Worm (Caenorhabditis elegans): ENCODE measurements around the gene sma-9.

sma-9 gene

DNA sequence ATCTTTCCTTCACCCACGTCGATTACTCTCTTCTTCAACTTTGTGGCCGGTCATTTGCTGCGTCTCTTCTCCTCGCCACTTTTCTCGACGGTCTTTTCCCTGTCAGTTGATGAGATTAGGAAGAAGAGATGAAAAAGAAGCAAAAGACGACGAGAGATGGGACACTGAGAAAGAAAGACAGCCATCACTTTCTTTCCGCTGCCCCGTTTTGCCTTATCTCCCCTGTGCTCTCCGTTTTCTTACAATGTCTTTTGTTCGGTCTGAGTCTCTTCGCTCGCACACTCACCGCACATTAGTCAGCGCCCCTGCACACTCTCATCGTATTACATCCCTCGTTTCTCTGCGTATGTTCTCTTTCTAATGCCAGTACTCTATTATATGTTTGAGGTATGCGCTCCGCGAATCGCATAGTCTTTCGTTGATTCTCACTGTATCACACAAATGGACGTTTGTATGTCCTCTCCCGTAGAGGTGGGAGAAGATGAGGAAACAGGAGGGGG is 2.9 kb upstream of the sma-9 start (continued):
- TF ChIP-seq mes-4 (tag; optimal IDR thresholded peaks at IDR 0.05) (no peak), attf-3 (GFP tag; conservative IDR thresholded peaks at IDR 0.05) (0 out of 2 replicates have a peak, but pooled peaks have one; percentile 22), F57A8.1 (GFP tag; optimal IDR thresholded peaks at IDR 0.05) (no peak), ceh-100 (GFP tag; IDR thresholded peaks at IDR 0.05) (no peak), egl-18 (GFP tag; IDR thresholded peaks at IDR 0.05) (no peak), madf-6 (GFP tag; IDR thresholded peaks at IDR 0.05) (no peak), T07F8.4 (tag; optimal IDR thresholded peaks at IDR 0.05) (peak; percentile 20), dox-1 (GFP tag; IDR thresholded peaks at IDR 0.05) (peak; percentile 89; the same call in 1 of the 2 replicates), lir-1 (GFP tag; conservative IDR thresholded peaks at IDR 0.05) (0 out of 2 replicates have a peak, but pooled peaks have one; percentile 35), tbx-9 (tag; optimal IDR thresholded peaks at IDR 0.05; ENCODE audit: borderline replicate concordance) (no peak), atf-7 (tag; optimal IDR thresholded peaks at IDR 0.05) (peak; percentile 91), nhr-27 (tag; optimal IDR thresholded peaks at IDR 0.05) (no peak), Y56A3A.18 (GFP tag; IDR thresholded peaks at IDR 0.05) (0 out of 2 replicates have a peak, but pooled peaks have one; percentile 37), mel-28 (tag; optimal IDR thresholded peaks at IDR 0.05; ENCODE audit: borderline replicate concordance) (no peak), ztf-3 (GFP tag; optimal IDR thresholded peaks at IDR 0.05) (peak; percentile 6), him-1 (tag; optimal IDR thresholded peaks at IDR 0.05) (no peak), nhr-179 (tag; optimal IDR thresholded peaks at IDR 0.05) (no peak), tbp1 (GFP tag; optimal IDR thresholded peaks at IDR 0.05) (peak; percentile 62), snpc-3.4 (tag; optimal IDR thresholded peaks at IDR 0.05) (peak; percentile 39), hlh-12 (tag; optimal IDR thresholded peaks at IDR 0.05) (no peak), ceh-58 (GFP tag; IDR thresholded peaks at IDR 0.05) (no peak), hsf-1 (GFP tag; IDR thresholded peaks at IDR 0.05) (no peak), egl-44 (GFP tag; IDR thresholded peaks at IDR 0.05) (peak; percentile 91), attf-6 (GFP tag; IDR thresholded peaks at IDR 0.05) (no peak), T26A5.8 (tag; optimal IDR thresholded peaks at IDR 0.05) (no peak), ztf-18 (tag; optimal IDR thresholded peaks at IDR 0.05) (peak; percentile 40), ama-1 (optimal IDR thresholded peaks at IDR 0.05) (no peak), ama-1 (GFP tag; optimal IDR thresholded peaks at IDR 0.05) (no peak), F23B12.7 (tag; optimal IDR thresholded peaks at IDR 0.05; ENCODE audit: insufficient read depth) (no peak), ztf-25 (GFP tag; IDR thresholded peaks at IDR 0.05) (no peak), F37B4.10 (GFP tag; IDR thresholded peaks at IDR 0.05) (no peak), ztf-6 (GFP tag; IDR thresholded peaks at IDR 0.05) (no peak), aptf-3 (GFP tag; IDR thresholded peaks at IDR 0.05) (no peak), F33H1.4 (GFP tag; IDR thresholded peaks at IDR 0.05) (no peak), ZK185.1 (tag; optimal IDR thresholded peaks at IDR 0.05; ENCODE audit: poor library complexity, severe bottlenecking) (peak; percentile 82), chd-7 (tag; optimal IDR thresholded peaks at IDR 0.05) (peak; percentile 94), efl-1 (GFP tag; optimal IDR thresholded peaks at IDR 0.05) (no peak), tlf-1 (GFP tag; optimal IDR thresholded peaks at IDR 0.05) (peak; percentile 64), dpff-1 (tag; optimal IDR thresholded peaks at IDR 0.05) (no peak), ccch-3 (GFP tag; optimal IDR thresholded peaks at IDR 0.05) (no peak), zfh-2 (GFP tag; conservative IDR thresholded peaks at IDR 0.05) (peak; percentile 27; the same call in 1 of the 2 replicates), athp-1 (tag; optimal IDR thresholded peaks at IDR 0.05) (peak; percentile 54), ekl-4 (GFP tag; IDR thresholded peaks at IDR 0.05) (0 out of 2 replicates have a peak, but pooled peaks have one; percentile 80), lag-1 (GFP tag; IDR thresholded peaks at IDR 0.05) (no peak), nhr-80 (tag; optimal IDR thresholded peaks at IDR 0.05) (peak; percentile 92), madf-10 (tag; optimal IDR thresholded peaks at IDR 0.05) (peak; percentile 82), unc-62 (GFP tag; optimal IDR thresholded peaks at IDR 0.05) (peak; percentile 58), Y53G8AR.9 (GFP tag; conservative IDR thresholded peaks at IDR 0.05) (no peak), snpc-4 (GFP tag; optimal IDR thresholded peaks at IDR 0.05) (no peak), snpc-4 (tag; optimal IDR thresholded peaks at IDR 0.05) (peak in 3 of 4 experiments; percentile 50 to 78 (median 64))

Data from whole organism, young adult.